Fruit fly (Drosophila melanogaster): ENCODE data around the gene SREBP.
"Not testable (repeated sequence)": the region's sequence is repeated elsewhere in the genome, so short reads cannot be mapped to it uniquely, and the experiment has no call there.

SREBP gene

dm6 chr3L:19793438-19793998 is at the start of gene SREBP, which contains the start of the genes CG42637 and Gyc76C:
Gene SREBP, plus strand, starts transcription at chr3L:19793935.
Gene CG42637, minus strand, starts transcription at chr3L:19793569.
Gene Gyc76C, minus strand, starts transcription at chr3L:19793569.
- no peak for TF ChIP-seq CG14711 (tag; optimal IDR thresholded peaks at IDR 0.05)
- no peak for TF ChIP-seq CG12768 (GFP tag; optimal IDR thresholded peaks at IDR 0.05)
- TF ChIP-seq CG11617 (GFP tag; optimal IDR thresholded peaks at IDR 0.05) = no peak
- TF ChIP-seq bab1 (GFP tag; optimal IDR thresholded peaks at IDR 0.05) = peak; percentile 31
- TF ChIP-seq CG1620 (GFP tag; optimal IDR thresholded peaks at IDR 0.05) = no peak
- no peak for TF ChIP-seq Clk (GFP tag; optimal IDR thresholded peaks at IDR 0.05)
- TF ChIP-seq tj (GFP tag; optimal IDR thresholded peaks at IDR 0.05) = peak; percentile 42
- TF ChIP-seq ovo (GFP tag; optimal IDR thresholded peaks at IDR 0.05) = peak; percentile 81
- no peak for TF ChIP-seq CG7101 (tag; optimal IDR thresholded peaks at IDR 0.05)
- TF ChIP-seq kay (GFP tag; ENCODE audit: borderline replicate concordance) = peak; percentile 90
- no peak for TF ChIP-seq cnc (optimal IDR thresholded peaks at IDR 0.05)

dm6 chr3L:19749644-19750043 is 44.1 kb upstream of the SREBP start, which contains the start of gene CG42638:
Gene CG42638, minus strand, starts transcription at chr3L:19749744.
- TF ChIP-seq CG5204 (GFP tag; optimal IDR thresholded peaks at IDR 0.05); CG14711 (tag; optimal IDR thresholded peaks at IDR 0.05); bab1 (GFP tag; optimal IDR thresholded peaks at IDR 0.05): not testable (repeated sequence)

dm6 chr3L:19760109-19760508 is 33.6 kb upstream of the SREBP start, which contains the start of gene Vtld:
Gene Vtld, plus strand, starts transcription at chr3L:19760409.
- TF ChIP-seq Clk (GFP tag; optimal IDR thresholded peaks at IDR 0.05); cnc (optimal IDR thresholded peaks at IDR 0.05); kay (GFP tag; ENCODE audit: borderline replicate concordance): not testable (repeated sequence)

dm6 chr3L:19777279-19777960 is 16.3 kb upstream of the SREBP start:
- TF ChIP-seq cic (GFP tag; optimal IDR thresholded peaks at IDR 0.05) (peak; percentile 58), Mnt (GFP tag; optimal IDR thresholded peaks at IDR 0.05) (no peak)

- TF ChIP-seq CG11617 (GFP tag; optimal IDR thresholded peaks at IDR 0.05) (no peak), bab1 (GFP tag; optimal IDR thresholded peaks at IDR 0.05) (no peak), pad (GFP tag; optimal IDR thresholded peaks at IDR 0.05) (no peak), CG12768 (GFP tag; optimal IDR thresholded peaks at IDR 0.05) (no peak), tj (GFP tag; optimal IDR thresholded peaks at IDR 0.05) (no peak), kay (GFP tag; ENCODE audit: borderline replicate concordance) (no peak), CG5204 (GFP tag; optimal IDR thresholded peaks at IDR 0.05) (no peak), cnc (optimal IDR thresholded peaks at IDR 0.05) (no peak), CG33017 (tag; optimal IDR thresholded peaks at IDR 0.05) (no peak), Mnt (GFP tag; optimal IDR thresholded peaks at IDR 0.05) (no peak), cic (GFP tag; optimal IDR thresholded peaks at IDR 0.05) (no peak), Clk (GFP tag; optimal IDR thresholded peaks at IDR 0.05) (no peak), ovo (GFP tag; optimal IDR thresholded peaks at IDR 0.05) (no peak), CG1620 (GFP tag; optimal IDR thresholded peaks at IDR 0.05) (no peak), Crg-1 (GFP tag; optimal IDR thresholded peaks at IDR 0.05) (no peak), CG7101 (tag; optimal IDR thresholded peaks at IDR 0.05) (no peak), Hr96 (GFP tag; optimal IDR thresholded peaks at IDR 0.05) (no peak), toe (GFP tag; optimal IDR thresholded peaks at IDR 0.05) (no peak)
These were observed 15.2 kb upstream of the SREBP start for dm6 chr3L:19778530-19778929.

- no peak for TF ChIP-seq Mnt (GFP tag; optimal IDR thresholded peaks at IDR 0.05)
- TF ChIP-seq CG1620 (GFP tag; optimal IDR thresholded peaks at IDR 0.05) = no peak
- TF ChIP-seq CG14711 (tag; optimal IDR thresholded peaks at IDR 0.05) = no peak
- TF ChIP-seq cic (GFP tag; optimal IDR thresholded peaks at IDR 0.05) = peak; percentile 51
- no peak for TF ChIP-seq pad (GFP tag; optimal IDR thresholded peaks at IDR 0.05)
- no peak for TF ChIP-seq CG5204 (GFP tag; optimal IDR thresholded peaks at IDR 0.05)
- TF ChIP-seq kay (GFP tag; ENCODE audit: borderline replicate concordance) = no peak
- TF ChIP-seq CG7101 (tag; optimal IDR thresholded peaks at IDR 0.05) = no peak
- no peak for TF ChIP-seq Clk (GFP tag; optimal IDR thresholded peaks at IDR 0.05)
- TF ChIP-seq CG12768 (GFP tag; optimal IDR thresholded peaks at IDR 0.05) = peak; percentile 30
- no peak for TF ChIP-seq CG11617 (GFP tag; optimal IDR thresholded peaks at IDR 0.05)
- no peak for TF ChIP-seq Hr96 (GFP tag; optimal IDR thresholded peaks at IDR 0.05)
- no peak for TF ChIP-seq ovo (GFP tag; optimal IDR thresholded peaks at IDR 0.05)
- no peak for TF ChIP-seq CG33017 (tag; optimal IDR thresholded peaks at IDR 0.05)
- peak; percentile 5 for TF ChIP-seq tj (GFP tag; optimal IDR thresholded peaks at IDR 0.05)
These were observed 6.1 kb upstream of the SREBP start for dm6 chr3L:19787632-19788031.

dm6 chr3L:19790564-19790928 is 3.2 kb upstream of the SREBP start:
- TF ChIP-seq cnc (optimal IDR thresholded peaks at IDR 0.05) (no peak), cic (GFP tag; optimal IDR thresholded peaks at IDR 0.05) (no peak), CG5204 (GFP tag; optimal IDR thresholded peaks at IDR 0.05) (no peak), CG11617 (GFP tag; optimal IDR thresholded peaks at IDR 0.05) (no peak), Mnt (GFP tag; optimal IDR thresholded peaks at IDR 0.05) (no peak), kay (GFP tag; ENCODE audit: borderline replicate concordance) (peak; percentile 88)

All from whole organism, adult.